Fruit fly (Drosophila melanogaster) whole organism, embryonic: ENCODE results near the gene Acp63F.

Experiments
- CG10431 ChIP-seq: fragments of 200-800 bp; sonication (Bioruptor generic); optimal IDR thresholded peaks from 3 replicates; lab custom pipeline; 2018; ENCODE audit warnings: missing biosample characterization, mild to moderate bottlenecking, missing genetic modification characterization
- CG10959 ChIP-seq: fragments of 200-800 bp; sonication (Bioruptor generic); IDR thresholded peaks from 2 replicates; pipeline ENCODE4 v1.3.6; 2022; ENCODE audit warnings: missing biosample characterization, missing genetic modification characterization
- CG11093 ChIP-seq: fragments of 200-800 bp; sonication (Bioruptor generic); IDR thresholded peaks from 3 replicates; pipeline ENCODE4 v1.3.6; 2022; ENCODE audit warnings: missing biosample characterization, missing genetic modification characterization
- CG11695 ChIP-seq: fragments of 200-800 bp; sonication (Bioruptor generic); IDR thresholded peaks from 3 replicates; pipeline ENCODE4 v1.3.6; 2022; ENCODE audit warnings: missing biosample characterization, missing genetic modification characterization
- CG11696 ChIP-seq: fragments of 200-800 bp; sonication (Bioruptor generic); IDR thresholded peaks from 2 replicates; pipeline ENCODE4 v1.3.6; 2022; ENCODE audit warnings: missing biosample characterization, missing genetic modification characterization
- CG12942 ChIP-seq: fragments of 200-800 bp; sonication (Bioruptor generic); optimal IDR thresholded peaks from 3 replicates; lab custom pipeline; 2016; ENCODE audit warnings: missing biosample characterization, missing genetic modification characterization
- CG13287 ChIP-seq: fragments of 200-800 bp; sonication (Bioruptor generic); IDR thresholded peaks from 2 replicates; pipeline ENCODE4 v1.3.6; 2022; ENCODE audit warnings: missing biosample characterization, missing genetic modification characterization; ENCODE audit not compliant: partially characterized antibody
- CG14441 ChIP-seq: fragments of 200-800 bp; sonication (Bioruptor generic); IDR thresholded peaks from 2 replicates; pipeline ENCODE4 v1.3.6; 2022; ENCODE audit warnings: missing biosample characterization, missing genetic modification characterization
- CG17359 ChIP-seq: fragments of 200-800 bp; sonication (Bioruptor generic); optimal IDR thresholded peaks from 3 replicates; lab custom pipeline; 2018; ENCODE audit warnings: missing biosample characterization, mild to moderate bottlenecking, missing genetic modification characterization, moderate library complexity
- CG18262 ChIP-seq: fragments of 200-800 bp; optimal IDR thresholded peaks from 3 replicates; lab custom pipeline; 2019; ENCODE audit warnings: missing biosample characterization, mild to moderate bottlenecking, missing genetic modification characterization, moderate library complexity
- CG2889 ChIP-seq: fragments of 200-800 bp; sonication (Bioruptor generic); IDR thresholded peaks from 3 replicates; pipeline ENCODE4 v1.3.6; 2022; ENCODE audit warnings: missing biosample characterization, missing genetic modification characterization
- CG30403 ChIP-seq: fragments of 200-800 bp; sonication (Bioruptor generic); optimal IDR thresholded peaks from 3 replicates; lab custom pipeline; 2016; ENCODE audit warnings: missing biosample characterization, missing genetic modification characterization
- CG34422 ChIP-seq: fragments of 200-800 bp; sonication (Bioruptor generic); IDR thresholded peaks from 3 replicates; pipeline ENCODE4 v1.3.6; 2022; ENCODE audit warnings: missing biosample characterization, missing genetic modification characterization
- CG4360 ChIP-seq: fragments of 200-800 bp; sonication (Bioruptor generic); IDR thresholded peaks from 2 replicates; pipeline ENCODE4 v1.3.6; 2022; ENCODE audit warnings: missing biosample characterization, missing genetic modification characterization
- CG6654 ChIP-seq: fragments of 200-800 bp; sonication (Bioruptor generic); optimal IDR thresholded peaks from 2 replicates; lab custom pipeline; 2017; ENCODE audit warnings: missing biosample characterization, mild to moderate bottlenecking, missing genetic modification characterization
- CG6689 ChIP-seq: fragments of 200-800 bp; sonication (Bioruptor generic); IDR thresholded peaks from 2 replicates; pipeline ENCODE4 v1.3.6; 2022; ENCODE audit warnings: missing biosample characterization, missing genetic modification characterization
- CG9727 ChIP-seq: fragments of 200-800 bp; sonication (Bioruptor generic); optimal IDR thresholded peaks from 3 replicates; lab custom pipeline; 2017; ENCODE audit warnings: missing biosample characterization, mild to moderate bottlenecking, missing genetic modification characterization
- CkIIα-i1 ChIP-seq: fragments of 200-800 bp; sonication (Bioruptor generic); IDR thresholded peaks from 2 replicates; pipeline ENCODE4 v1.3.6; 2022; ENCODE audit warnings: missing biosample characterization, missing genetic modification characterization
- D19A ChIP-seq: fragments of 200-800 bp; optimal IDR thresholded peaks from 3 replicates; lab custom pipeline; 2019; ENCODE audit warnings: missing biosample characterization, mild to moderate bottlenecking, missing genetic modification characterization, moderate library complexity
- Dp ChIP-seq: fragments of 200-800 bp; sonication (Bioruptor generic); optimal IDR thresholded peaks from 2 replicates; lab custom pipeline; 2018; ENCODE audit warnings: missing biosample characterization, mild to moderate bottlenecking, missing genetic modification characterization, moderate library complexity
- E2f2 ChIP-seq: fragments of 200-800 bp; sonication (Bioruptor generic); IDR thresholded peaks from 2 replicates; pipeline ENCODE4 v1.3.6; 2022; ENCODE audit warnings: missing biosample characterization, missing genetic modification characterization
- Ets65A ChIP-seq: fragments of 200-800 bp; sonication (Bioruptor generic); peaks from one replicate; lab custom pipeline; 2016; ENCODE audit warnings: missing biosample characterization, missing genetic modification characterization
- Gug ChIP-seq: fragments of 200-800 bp; sonication (Bioruptor generic); IDR thresholded peaks from 4 replicates; pipeline ENCODE4 v1.3.6; 2022; ENCODE audit warnings: missing biosample characterization, missing genetic modification characterization
- HLHmδ ChIP-seq: fragments of 200-800 bp; sonication (Bioruptor generic); optimal IDR thresholded peaks from 2 replicates; lab custom pipeline; 2018; ENCODE audit warnings: missing biosample characterization, mild to moderate bottlenecking, missing genetic modification characterization, moderate library complexity
- Hey ChIP-seq: fragments of 200-800 bp; sonication (Bioruptor generic); optimal IDR thresholded peaks from 3 replicates; lab custom pipeline; 2018; ENCODE audit warnings: missing biosample characterization, mild to moderate bottlenecking, missing genetic modification characterization
- Hr39 ChIP-seq: fragments of >200 bp; optimal IDR thresholded peaks from 2 replicates; lab custom pipeline; 2017
- Lhr ChIP-seq: fragments of 200-800 bp; sonication (Bioruptor generic); optimal IDR thresholded peaks from 3 replicates; lab custom pipeline; 2017; ENCODE audit warnings: mild to moderate bottlenecking, missing biosample characterization, missing genetic modification reagents, missing genetic modification characterization
- Lim3 ChIP-seq: fragments of 200-800 bp; sonication (Bioruptor generic); IDR thresholded peaks from 2 replicates; pipeline ENCODE4 v1.3.6; 2022; ENCODE audit warnings: missing biosample characterization, missing genetic modification characterization
- Max ChIP-seq: fragments of 200-800 bp; sonication (Bioruptor generic); optimal IDR thresholded peaks from 2 replicates; lab custom pipeline; 2016; ENCODE audit warnings: missing biosample characterization, mild to moderate bottlenecking, missing genetic modification characterization
- NK7.1 ChIP-seq: fragments of 200-800 bp; sonication (Bioruptor generic); optimal IDR thresholded peaks from 3 replicates; lab custom pipeline; 2016; ENCODE audit warnings: missing biosample characterization, missing genetic modification characterization
- Stat92E ChIP-seq, 3 experiments: fragments of >200 bp in 2 of 3; fragments of 200-800 bp in 1 of 3; sonication (Bioruptor generic) in 1 of 3; optimal IDR thresholded peaks; 2 replicates each; lab custom pipeline; 2017 to 2019; ENCODE audit warnings: missing biosample characterization in 3 of 3, missing genetic modification characterization in 3 of 3, mild to moderate bottlenecking in 1 of 3, moderate library complexity in 1 of 3
- ac ChIP-seq: fragments of 200-800 bp; sonication (Bioruptor generic); optimal IDR thresholded peaks from 3 replicates; lab custom pipeline; 2017; ENCODE audit warnings: missing biosample characterization, mild to moderate bottlenecking, missing genetic modification characterization
- al ChIP-seq: fragments of 200-800 bp; sonication (Bioruptor generic); IDR thresholded peaks from 2 replicates; pipeline ENCODE4 v1.3.6; 2022; ENCODE audit warnings: missing biosample characterization, missing genetic modification characterization
- amos ChIP-seq: fragments of 200-800 bp; sonication (Bioruptor generic); IDR thresholded peaks from 2 replicates; pipeline ENCODE4 v1.3.6; 2022; ENCODE audit warnings: missing biosample characterization, missing genetic modification characterization; ENCODE audit not compliant: partially characterized antibody
- ase ChIP-seq: fragments of 200-800 bp; sonication (Bioruptor generic); IDR thresholded peaks from 3 replicates; pipeline ENCODE4 v1.3.6; 2022; ENCODE audit warnings: missing biosample characterization, missing genetic modification characterization
- ato ChIP-seq: fragments of 200-800 bp; sonication (Bioruptor generic); IDR thresholded peaks from 2 replicates; pipeline ENCODE4 v1.3.6; 2022; ENCODE audit warnings: missing biosample characterization, missing genetic modification characterization; ENCODE audit not compliant: partially characterized antibody
- crp ChIP-seq, 2 experiments: fragments of 200-800 bp; sonication (Bioruptor generic); optimal IDR thresholded peaks; 2 replicates in 1 of 2; 3 replicates in 1 of 2; lab custom pipeline; 2017; ENCODE audit warnings: missing biosample characterization in 2 of 2, missing genetic modification characterization in 2 of 2, mild to moderate bottlenecking in 1 of 2, moderate library complexity in 1 of 2
- ewg ChIP-seq: fragments of 200-800 bp; sonication (Bioruptor generic); optimal IDR thresholded peaks from 3 replicates; lab custom pipeline; 2017; ENCODE audit warnings: mild to moderate bottlenecking, missing biosample characterization, missing genetic modification reagents, missing genetic modification characterization
- fd64A ChIP-seq: fragments of 200-800 bp; sonication (Bioruptor generic); optimal IDR thresholded peaks from 3 replicates; lab custom pipeline; 2018; ENCODE audit warnings: missing biosample characterization, mild to moderate bottlenecking, missing genetic modification characterization
- grn ChIP-seq: fragments of 200-800 bp; sonication (Bioruptor generic); optimal IDR thresholded peaks from 3 replicates; lab custom pipeline; 2017; ENCODE audit warnings: missing biosample characterization, missing genetic modification characterization
- kah ChIP-seq: fragments of 200-800 bp; sonication (Bioruptor generic); optimal IDR thresholded peaks from 2 replicates; lab custom pipeline; 2018; ENCODE audit warnings: missing biosample characterization, mild to moderate bottlenecking, missing genetic modification characterization
- kay ChIP-seq: fragments of 200-800 bp; sonication (Bioruptor generic); optimal IDR thresholded peaks from 2 replicates; lab custom pipeline; 2016; ENCODE audit warnings: missing biosample characterization, missing genetic modification characterization
- mirr ChIP-seq: fragments of 200-800 bp; sonication (Bioruptor generic); optimal IDR thresholded peaks from 3 replicates; lab custom pipeline; 2018; ENCODE audit warnings: missing biosample characterization, mild to moderate bottlenecking, missing genetic modification characterization
- oc ChIP-seq: fragments of 200-800 bp; sonication (Bioruptor generic); optimal IDR thresholded peaks from 2 replicates; lab custom pipeline; 2018; ENCODE audit warnings: missing biosample characterization, mild to moderate bottlenecking, missing genetic modification characterization, moderate library complexity
- otp ChIP-seq: fragments of 200-800 bp; sonication (Bioruptor generic); IDR thresholded peaks from 3 replicates; pipeline ENCODE4, ENCODE4 v1.3.6; 2022; ENCODE audit warnings: missing biosample characterization, missing genetic modification characterization
- sens ChIP-seq: fragments of 200-800 bp; sonication (Bioruptor generic); peaks from one replicate; lab custom pipeline; 2016; ENCODE audit warnings: missing biosample characterization, missing genetic modification characterization
- tgo ChIP-seq: fragments of 200-800 bp; sonication (Bioruptor generic); IDR thresholded peaks from 3 replicates; pipeline ENCODE4 v1.3.6; 2022; ENCODE audit warnings: missing biosample characterization, missing genetic modification characterization
- tll ChIP-seq, 2 experiments: fragments of 200-800 bp in 1 of 2; fragments of >200 bp in 1 of 2; sonication (Bioruptor generic) in 1 of 2; optimal IDR thresholded peaks; 2 replicates each; lab custom pipeline; 2017 to 2019; ENCODE audit warnings: missing biosample characterization in 2 of 2, missing genetic modification characterization in 2 of 2, mild to moderate bottlenecking in 1 of 2, moderate library complexity in 1 of 2
- trh ChIP-seq: fragments of 200-800 bp; sonication (Bioruptor generic); optimal IDR thresholded peaks from 2 replicates; lab custom pipeline; 2016; ENCODE audit warnings: missing biosample characterization, missing genetic modification characterization
- vfl ChIP-seq: fragments of 200-800 bp; sonication (Bioruptor generic); optimal IDR thresholded peaks from 2 replicates; lab custom pipeline; 2016; ENCODE audit warnings: missing biosample characterization, missing genetic modification characterization
- zen2 ChIP-seq: fragments of 200-800 bp; sonication (Bioruptor generic); IDR thresholded peaks from 3 replicates; pipeline ENCODE4 v1.3.6; 2022; ENCODE audit warnings: missing biosample characterization, missing genetic modification characterization; ENCODE audit not compliant: partially characterized antibody

Gene Acp63F

DNA sequence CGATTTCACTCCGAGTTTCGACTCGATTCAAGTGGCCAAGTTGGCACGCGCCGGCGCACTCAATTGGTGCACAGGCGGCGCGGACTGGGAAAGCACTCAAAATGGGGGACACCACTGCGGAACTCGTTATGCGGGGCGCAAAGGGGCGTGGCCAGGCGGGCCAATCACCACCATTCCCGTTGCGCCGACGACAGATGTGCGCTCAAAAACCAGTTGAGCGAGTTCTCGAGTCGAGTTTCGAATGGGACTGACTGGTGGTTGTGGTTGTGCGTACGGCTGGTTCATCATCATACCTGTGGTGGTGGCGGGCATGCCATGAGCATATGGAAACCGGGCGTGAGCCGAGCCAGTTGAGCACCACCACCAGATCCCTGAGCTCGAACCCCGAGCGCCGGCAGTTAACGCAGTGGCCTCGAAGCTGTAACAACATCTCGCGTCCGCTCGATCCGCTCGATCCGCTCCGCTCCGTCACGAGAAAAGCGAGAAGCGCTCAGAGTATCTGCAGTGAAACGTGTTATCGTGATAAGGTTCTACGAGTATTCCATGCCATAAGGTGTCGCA is 29.7 kb upstream of the Acp63F start, which contains the start of gene Awh (continued):
- TF ChIP-seq CG30403 (GFP tag; lab: Kevin White, UChicago), result no peak
- TF ChIP-seq Max (GFP tag; lab: Kevin White, UChicago), result no peak
- no peak for TF ChIP-seq D19A (tag; lab: Kevin White, UChicago)
- no peak for TF ChIP-seq CG34422
- TF ChIP-seq grn (GFP tag; lab: Kevin White, UChicago), result peak; percentile 54
- TF ChIP-seq tgo (GFP tag; lab: Robert Waterston, UW), result no peak
- peak; percentile 35 for TF ChIP-seq oc (tag; lab: Kevin White, UChicago)
- TF ChIP-seq zen2 (GFP tag; lab: Robert Waterston, UW), result peak; percentile 59; the same call in 2 of the 3 replicates
- no peak for TF ChIP-seq CkIIα-i1
- no peak for TF ChIP-seq trh (GFP tag; lab: Kevin White, UChicago)
- no peak for TF ChIP-seq fd64A (GFP tag; lab: Kevin White, UChicago)
- no peak for TF ChIP-seq CG17359
- TF ChIP-seq CG6689 (GFP tag; lab: Robert Waterston, UW), result no peak
- 0 out of 2 replicates have a peak, but pooled peaks have one; percentile 15 for TF ChIP-seq ato
- TF ChIP-seq amos (GFP tag; lab: Robert Waterston, UW), result peak; percentile 53; the same call in 1 of the 2 replicates
- TF ChIP-seq CG11093 (GFP tag; lab: Robert Waterston, UW), result no peak
- TF ChIP-seq CG18262 (tag; lab: Kevin White, UChicago), result no peak
- TF ChIP-seq Hr39 (lab: Kevin White, UChicago), result no peak
- TF ChIP-seq HLHmδ, result peak; percentile 97
- peak; percentile 18; the same call in 1 of the 2 replicates for TF ChIP-seq E2f2 (GFP tag; lab: Robert Waterston, UW)
- TF ChIP-seq crp (GFP tag; optimal IDR thresholded peaks at IDR 0.05; lab: Kevin White, UChicago), result no peak
- TF ChIP-seq sens (GFP tag; lab: Kevin White, UChicago), result peak; percentile 75
- no peak for TF ChIP-seq NK7.1
- no peak for TF ChIP-seq kay (GFP tag; lab: Kevin White, UChicago)
- no peak for TF ChIP-seq CG11696 (GFP tag; lab: Robert Waterston, UW)
- TF ChIP-seq kah, result no peak
- TF ChIP-seq CG13287 (GFP tag; lab: Robert Waterston, UW), result peak; percentile 60
- no peak for TF ChIP-seq Lim3 (GFP tag; lab: Robert Waterston, UW)
- TF ChIP-seq CG12942, result no peak
- TF ChIP-seq CG6654 (GFP tag; lab: Kevin White, UChicago), result no peak
- TF ChIP-seq CG10431 (GFP tag; lab: Kevin White, UChicago), result no peak
- no peak for TF ChIP-seq CG10959
- no peak for TF ChIP-seq vfl (GFP tag; lab: Kevin White, UChicago)
- TF ChIP-seq CG4360 (GFP tag; lab: Robert Waterston, UW), result no peak
- no peak for TF ChIP-seq mirr (GFP tag; lab: Kevin White, UChicago)
- TF ChIP-seq ase (GFP tag; lab: Robert Waterston, UW), result no peak
- TF ChIP-seq ac (GFP tag; lab: Kevin White, UChicago), result peak; percentile 19
- no peak for TF ChIP-seq CG11695 (GFP tag; lab: Robert Waterston, UW)
- TF ChIP-seq ewg (GFP tag; lab: Kevin White, UChicago), result peak; percentile 66
- TF ChIP-seq otp, result peak; percentile 39; the same call in 1 of the 3 replicates
- TF ChIP-seq Lhr (GFP tag; lab: Kevin White, UChicago), result no peak
- no peak for TF ChIP-seq al
- TF ChIP-seq tll (GFP tag; optimal IDR thresholded peaks at IDR 0.05; lab: Kevin White, UChicago), result peak in 1 of 2 experiments; percentile 5
- TF ChIP-seq Dp (GFP tag; lab: Kevin White, UChicago), result no peak
- no peak for TF ChIP-seq CG2889 (GFP tag; lab: Robert Waterston, UW)
- TF ChIP-seq Gug (GFP tag; lab: Robert Waterston, UW), result no peak
- TF ChIP-seq CG14441 (GFP tag; lab: Robert Waterston, UW), result no peak
- TF ChIP-seq Ets65A (GFP tag; lab: Kevin White, UChicago), result no peak
- TF ChIP-seq Stat92E (GFP tag; optimal IDR thresholded peaks at IDR 0.05; lab: Kevin White, UChicago), result no peak
- TF ChIP-seq CG9727 (GFP tag; lab: Kevin White, UChicago), result no peak
- peak; percentile 68 for TF ChIP-seq Hey (tag; lab: Kevin White, UChicago)
